Fruit fly (Drosophila melanogaster) whole organism, adult: ENCODE measurements around the gene h-cup.

ENCODE experiments used
- CG11617 ChIP-seq: fragments of 200-800 bp; sonication (Bioruptor generic); optimal IDR thresholded peaks from 2 replicates; lab custom pipeline; 2017; ENCODE audit warnings: mild to moderate bottlenecking, missing biosample characterization, missing genetic modification reagents, missing genetic modification characterization
- CG12768 ChIP-seq: fragments of 200-800 bp; sonication (Bioruptor generic); optimal IDR thresholded peaks from 2 replicates; lab custom pipeline; 2017; ENCODE audit warnings: missing biosample characterization, missing genetic modification characterization, mild to moderate bottlenecking, moderate library complexity, missing genetic modification reagents
- CG14711 ChIP-seq: fragments of 200-800 bp; sonication (Bioruptor generic); optimal IDR thresholded peaks from 2 replicates; lab custom pipeline; 2018; ENCODE audit warnings: missing biosample characterization, mild to moderate bottlenecking, missing genetic modification characterization, moderate library complexity
- CG1620 ChIP-seq: fragments of 200-800 bp; sonication (Bioruptor generic); optimal IDR thresholded peaks from 2 replicates; lab custom pipeline; 2016; ENCODE audit warnings: missing biosample characterization, missing genetic modification characterization
- CG33017 ChIP-seq: fragments of 200-800 bp; sonication (Bioruptor generic); optimal IDR thresholded peaks from 2 replicates; lab custom pipeline; 2018; ENCODE audit warnings: missing biosample characterization, mild to moderate bottlenecking, missing genetic modification characterization, moderate library complexity
- CG5204 ChIP-seq: fragments of 200-800 bp; sonication (Bioruptor generic); optimal IDR thresholded peaks from 2 replicates; lab custom pipeline; 2016; ENCODE audit warnings: missing biosample characterization, missing genetic modification characterization
- CG7045 ChIP-seq: fragments of 200-800 bp; sonication (Bioruptor generic); optimal IDR thresholded peaks from 2 replicates; lab custom pipeline; 2017; ENCODE audit warnings: missing biosample characterization, mild to moderate bottlenecking, missing genetic modification characterization
- CG7101 ChIP-seq: fragments of 200-800 bp; sonication (Bioruptor generic); optimal IDR thresholded peaks from 2 replicates; lab custom pipeline; 2018; ENCODE audit warnings: missing biosample characterization, mild to moderate bottlenecking, missing genetic modification characterization, moderate library complexity
- Clk ChIP-seq: fragments of 200-800 bp; sonication (Bioruptor generic); optimal IDR thresholded peaks from 2 replicates; lab custom pipeline; 2017; ENCODE audit warnings: missing biosample characterization, missing genetic modification characterization
- Crg-1 ChIP-seq: fragments of 200-800 bp; sonication (Bioruptor generic); optimal IDR thresholded peaks from 2 replicates; lab custom pipeline; 2016; ENCODE audit warnings: missing biosample characterization, missing genetic modification characterization
- Hr96 ChIP-seq: fragments of 200-800 bp; sonication (Bioruptor generic); optimal IDR thresholded peaks from 2 replicates; lab custom pipeline; 2016; ENCODE audit warnings: missing biosample characterization, missing genetic modification characterization
- Mnt ChIP-seq: fragments of 200-800 bp; sonication (Bioruptor generic); optimal IDR thresholded peaks from 2 replicates; lab custom pipeline; 2016; ENCODE audit warnings: missing biosample characterization, mild to moderate bottlenecking, missing genetic modification characterization
- bab1 ChIP-seq: fragments of 200-800 bp; sonication (Bioruptor generic); optimal IDR thresholded peaks from 3 replicates; lab custom pipeline; 2019; ENCODE audit warnings: missing biosample characterization, mild to moderate bottlenecking, missing genetic modification characterization, moderate library complexity
- cic ChIP-seq: fragments of 200-800 bp; sonication (Bioruptor generic); optimal IDR thresholded peaks from 2 replicates; lab custom pipeline; 2017; ENCODE audit warnings: missing biosample characterization, mild to moderate bottlenecking, missing genetic modification characterization, moderate library complexity
- cnc ChIP-seq, 2 experiments: fragments of >200 bp; optimal IDR thresholded peaks; 2 replicates each; lab custom pipeline; 2017
- kay ChIP-seq: fragments of 200-800 bp; sonication (Bioruptor generic); peaks from one replicate; lab custom pipeline; 2016; ENCODE audit warnings: missing biosample characterization, missing genetic modification characterization, borderline replicate concordance
- ovo ChIP-seq: fragments of 200-800 bp; sonication (Bioruptor generic); optimal IDR thresholded peaks from 2 replicates; lab custom pipeline; 2016; ENCODE audit warnings: missing biosample characterization, missing genetic modification characterization
- pad ChIP-seq: fragments of 200-800 bp; sonication (Bioruptor generic); optimal IDR thresholded peaks from 3 replicates; lab custom pipeline; 2017; ENCODE audit warnings: missing biosample characterization, missing genetic modification characterization, mild to moderate bottlenecking, moderate library complexity, missing genetic modification reagents
- tj ChIP-seq: fragments of 200-800 bp; sonication (Bioruptor generic); optimal IDR thresholded peaks from 3 replicates; lab custom pipeline; 2017; ENCODE audit warnings: missing biosample characterization, mild to moderate bottlenecking, missing genetic modification characterization, moderate library complexity
- toe ChIP-seq: fragments of 200-800 bp; sonication (Bioruptor generic); optimal IDR thresholded peaks from 2 replicates; lab custom pipeline; 2016; ENCODE audit warnings: missing biosample characterization, missing genetic modification characterization

h-cup gene

DNA sequence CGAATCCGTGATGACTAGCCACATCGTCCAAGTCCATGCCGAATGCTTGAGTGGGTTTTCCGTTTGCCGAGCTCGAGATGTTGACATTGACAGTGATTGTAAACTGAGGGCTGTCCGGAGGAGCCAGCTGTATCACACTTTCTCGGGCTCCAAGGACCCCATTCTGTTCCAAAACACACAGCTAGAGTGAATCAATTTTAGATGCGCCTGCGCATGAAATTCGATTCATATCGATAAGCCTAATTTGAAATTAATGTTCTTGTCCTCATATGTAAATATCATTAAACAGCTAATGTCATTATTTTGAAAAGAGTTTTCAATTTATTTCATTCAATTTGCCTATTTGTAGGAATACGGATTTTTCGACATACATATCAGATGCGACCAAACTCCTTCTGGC, 13.0 kb downstream of the h-cup start, which contains the start of gene CG14868:
Gene CG14868 (minus strand): TSS at position 204 of the 400 bp plus-strand sequence.
- no peak for TF ChIP-seq Clk (GFP tag; lab: Kevin White, UChicago)
- TF ChIP-seq toe, result no peak
- no peak for TF ChIP-seq Crg-1
- no peak for TF ChIP-seq Mnt
- no peak for TF ChIP-seq cic (GFP tag; lab: Kevin White, UChicago)
- no peak for TF ChIP-seq CG1620 (GFP tag; lab: Kevin White, UChicago)
- TF ChIP-seq tj (GFP tag; lab: Kevin White, UChicago), result no peak

DNA sequence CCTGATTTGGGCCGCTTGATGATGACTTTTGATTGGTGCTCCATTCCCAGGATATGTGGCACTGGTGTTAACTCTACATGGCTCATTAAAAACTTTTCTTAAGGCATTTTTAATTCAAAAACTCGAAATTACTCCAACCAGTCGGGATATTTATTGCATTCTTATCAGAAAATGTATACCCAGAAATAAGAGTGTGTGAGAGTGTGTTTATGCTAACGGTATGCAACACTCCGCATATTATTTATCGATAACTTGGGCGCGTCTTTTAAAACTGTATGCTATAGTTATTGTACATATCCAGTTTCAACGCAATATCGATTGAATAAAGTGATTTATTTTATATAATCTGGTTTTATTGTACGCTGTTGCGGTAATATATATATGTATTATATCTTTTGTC, 15.3 kb downstream of the h-cup start, which contains the start of gene CG34404:
Gene CG34404 (minus strand): TSS at position 189 of the 400 bp plus-strand sequence.
- TF ChIP-seq CG7101 (tag; lab: Kevin White, UChicago) (peak; percentile 34), CG12768 (GFP tag; lab: Kevin White, UChicago) (no peak), CG14711 (tag; lab: Kevin White, UChicago) (no peak), Mnt (peak; percentile 10), CG1620 (GFP tag; lab: Kevin White, UChicago) (peak; percentile 24), Crg-1 (peak; percentile 19)

DNA sequence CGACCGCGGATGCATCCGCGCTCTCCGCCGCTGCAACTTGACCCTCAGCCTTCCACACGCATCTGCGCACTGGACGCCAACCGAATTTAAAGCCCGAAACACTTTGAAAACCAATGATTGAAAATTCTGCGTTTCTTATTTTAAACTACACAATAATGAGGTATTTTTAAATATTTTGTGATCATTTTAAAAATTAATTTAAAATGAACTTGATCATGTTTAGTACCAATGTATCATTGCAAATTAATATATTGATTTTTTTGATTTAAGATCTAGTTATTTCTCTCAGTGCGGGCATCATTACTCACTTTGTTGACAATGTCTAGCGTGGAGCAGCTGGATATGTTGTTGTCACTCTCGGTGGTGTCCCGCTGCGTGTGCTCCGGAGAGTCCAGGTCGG, 15.9 kb downstream of the h-cup start:
- TF ChIP-seq CG7045 (GFP tag; lab: Kevin White, UChicago) (peak; percentile 67), tj (GFP tag; lab: Kevin White, UChicago) (no peak), CG11617 (GFP tag; lab: Kevin White, UChicago) (no peak), CG12768 (GFP tag; lab: Kevin White, UChicago) (peak; percentile 7), cnc (optimal IDR thresholded peaks at IDR 0.05; lab: Kevin White, UChicago) (no peak), Mnt (no peak), pad (GFP tag; lab: Kevin White, UChicago) (no peak), Clk (GFP tag; lab: Kevin White, UChicago) (no peak), kay (GFP tag; lab: Kevin White, UChicago) (no peak), cic (GFP tag; lab: Kevin White, UChicago) (no peak), Hr96 (GFP tag; lab: Kevin White, UChicago) (no peak), CG33017 (peak; percentile 87), bab1 (GFP tag; lab: Kevin White, UChicago) (no peak), toe (no peak), CG14711 (tag; lab: Kevin White, UChicago) (peak; percentile 70), Crg-1 (no peak), CG1620 (GFP tag; lab: Kevin White, UChicago) (no peak), CG7101 (tag; lab: Kevin White, UChicago) (peak; percentile 76), ovo (GFP tag; lab: Kevin White, UChicago) (no peak), CG5204 (no peak)

DNA sequence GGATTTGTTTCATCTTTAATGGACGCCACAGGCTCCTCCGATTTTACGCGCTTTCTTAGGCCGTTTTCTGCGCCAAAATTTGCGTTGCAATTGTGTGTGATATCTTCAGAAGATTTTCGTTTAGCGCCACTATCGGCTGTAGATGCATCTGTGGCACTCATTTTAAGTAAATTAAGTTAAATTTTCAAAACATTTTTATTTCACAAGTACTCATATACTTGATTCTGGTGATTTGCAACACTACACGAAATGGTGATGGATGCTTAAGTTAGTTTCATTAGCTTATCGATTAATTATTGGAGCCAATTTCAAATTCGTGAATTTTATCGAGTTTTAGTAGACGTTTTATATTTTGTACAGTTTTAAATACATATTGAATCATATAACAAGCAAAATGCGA, 19.1 kb downstream of the h-cup start, which contains the start of gene CG6171:
Gene CG6171 (minus strand): TSS at position 250 of the 400 bp plus-strand sequence.
- TF ChIP-seq Mnt, result peak; percentile 9
- TF ChIP-seq Hr96 (GFP tag; lab: Kevin White, UChicago), result no peak
- TF ChIP-seq CG7101 (tag; lab: Kevin White, UChicago), result peak; percentile 44
- peak; percentile 17 for TF ChIP-seq Crg-1
- TF ChIP-seq ovo (GFP tag; lab: Kevin White, UChicago), result no peak
- no peak for TF ChIP-seq tj (GFP tag; lab: Kevin White, UChicago)
- TF ChIP-seq Clk (GFP tag; lab: Kevin White, UChicago), result no peak
- TF ChIP-seq CG5204, result no peak
- no peak for TF ChIP-seq CG11617 (GFP tag; lab: Kevin White, UChicago)
- TF ChIP-seq CG7045 (GFP tag; lab: Kevin White, UChicago), result no peak
- TF ChIP-seq CG33017, result no peak
- peak; percentile 41 for TF ChIP-seq CG1620 (GFP tag; lab: Kevin White, UChicago)
- TF ChIP-seq cic (GFP tag; lab: Kevin White, UChicago), result no peak
- TF ChIP-seq CG12768 (GFP tag; lab: Kevin White, UChicago), result no peak
- no peak for TF ChIP-seq toe
- peak; percentile 46 for TF ChIP-seq bab1 (GFP tag; lab: Kevin White, UChicago)
- no peak for TF ChIP-seq cnc (optimal IDR thresholded peaks at IDR 0.05; lab: Kevin White, UChicago)
- no peak for TF ChIP-seq kay (GFP tag; lab: Kevin White, UChicago)
- TF ChIP-seq CG14711 (tag; lab: Kevin White, UChicago), result peak; percentile 38
- TF ChIP-seq pad (GFP tag; lab: Kevin White, UChicago), result no peak

DNA sequence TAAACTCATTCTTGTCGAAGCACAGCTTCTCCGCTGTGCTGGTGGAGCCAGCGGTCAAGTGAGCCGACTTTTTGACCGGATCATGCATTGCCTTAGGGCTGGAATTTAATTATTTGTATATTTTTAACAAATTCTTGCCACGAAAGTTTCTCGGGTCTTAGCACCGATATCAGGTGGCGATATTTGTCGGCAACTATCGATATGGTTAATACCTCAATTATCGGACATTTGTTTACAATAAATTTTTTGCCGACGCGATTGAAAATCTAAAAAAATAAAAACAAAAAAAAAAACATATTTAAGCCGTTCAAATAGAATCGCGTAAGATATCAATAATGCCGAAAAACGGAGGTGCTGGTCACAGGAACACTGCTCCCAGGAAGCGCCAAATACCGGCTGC, 21.3 kb downstream of the h-cup start, which contains the start of the genes Cog2 and Trax:
Gene Cog2 (minus strand): TSS at position 168 of the 400 bp plus-strand sequence.
Gene Trax (plus strand): TSS at position 203 of the 400 bp plus-strand sequence.
- TF ChIP-seq CG12768 (GFP tag; lab: Kevin White, UChicago) (no peak), CG1620 (GFP tag; lab: Kevin White, UChicago) (no peak), CG7045 (GFP tag; lab: Kevin White, UChicago) (no peak), Clk (GFP tag; lab: Kevin White, UChicago) (no peak), toe (no peak), cnc (optimal IDR thresholded peaks at IDR 0.05; lab: Kevin White, UChicago) (no peak), pad (GFP tag; lab: Kevin White, UChicago) (no peak), cic (GFP tag; lab: Kevin White, UChicago) (no peak), Hr96 (GFP tag; lab: Kevin White, UChicago) (no peak), CG5204 (no peak), tj (GFP tag; lab: Kevin White, UChicago) (peak; percentile 80), Mnt (no peak), Crg-1 (no peak), ovo (GFP tag; lab: Kevin White, UChicago) (no peak), bab1 (GFP tag; lab: Kevin White, UChicago) (peak; percentile 19), CG7101 (tag; lab: Kevin White, UChicago) (no peak)
